Fruit fly (Drosophila melanogaster) whole organism, embryonic: ENCODE results near the gene CG10165.
A peak's percentile ranks its signal among the peaks of the same experiment; 100 is the strongest.

Source experiments
- Adf1 ChIP-seq: fragments of 200-800 bp; sonication (Bioruptor generic); IDR thresholded peaks from 2 replicates; pipeline ENCODE4 v1.3.6; 2022; ENCODE audit warnings: missing biosample characterization, missing genetic modification characterization
- BEAF-32 ChIP-seq: fragments of 200-800 bp; sonication (Bioruptor generic); optimal IDR thresholded peaks from 3 replicates; lab custom pipeline; 2017; ENCODE audit warnings: missing biosample characterization, missing genetic modification characterization, mild to moderate bottlenecking, moderate library complexity, missing genetic modification reagents
- Bgb ChIP-seq: fragments of 200-800 bp; sonication (Bioruptor generic); IDR thresholded peaks from 2 replicates; pipeline ENCODE4 v1.3.6; 2022; ENCODE audit warnings: missing biosample characterization, missing genetic modification characterization; ENCODE audit not compliant: partially characterized antibody
- CG10431 ChIP-seq: fragments of 200-800 bp; sonication (Bioruptor generic); optimal IDR thresholded peaks from 3 replicates; lab custom pipeline; 2018; ENCODE audit warnings: missing biosample characterization, mild to moderate bottlenecking, missing genetic modification characterization
- CG10959 ChIP-seq: fragments of 200-800 bp; sonication (Bioruptor generic); IDR thresholded peaks from 2 replicates; pipeline ENCODE4 v1.3.6; 2022; ENCODE audit warnings: missing biosample characterization, missing genetic modification characterization
- CG12104 ChIP-seq: fragments of 200-800 bp; sonication (Bioruptor generic); optimal IDR thresholded peaks from 3 replicates; lab custom pipeline; 2016; ENCODE audit warnings: missing biosample characterization, missing genetic modification characterization
- CG12744 ChIP-seq: fragments of 200-800 bp; sonication (Bioruptor generic); optimal IDR thresholded peaks from 2 replicates; lab custom pipeline; 2016; ENCODE audit warnings: missing biosample characterization, missing genetic modification characterization
- CG13775 ChIP-seq: fragments of 200-800 bp; sonication (Bioruptor generic); optimal IDR thresholded peaks from 3 replicates; lab custom pipeline; 2017; ENCODE audit warnings: missing biosample characterization, mild to moderate bottlenecking, missing genetic modification characterization
- CG15479 ChIP-seq: fragments of 200-800 bp; sonication (Bioruptor generic); optimal IDR thresholded peaks from 3 replicates; lab custom pipeline; 2019; ENCODE audit warnings: missing biosample characterization, mild to moderate bottlenecking, missing genetic modification characterization, moderate library complexity
- CG16813 ChIP-seq: fragments of 200-800 bp; sonication (Bioruptor generic); IDR thresholded peaks from 3 replicates; pipeline ENCODE4 v1.3.6; 2022; ENCODE audit warnings: missing biosample characterization, missing genetic modification characterization; ENCODE audit not compliant: partially characterized antibody
- CG17385 ChIP-seq: fragments of 200-800 bp; sonication (Bioruptor generic); optimal IDR thresholded peaks from 3 replicates; lab custom pipeline; 2018; ENCODE audit warnings: missing biosample characterization, mild to moderate bottlenecking, missing genetic modification characterization
- CG17802 ChIP-seq: fragments of 200-800 bp; sonication (Bioruptor generic); optimal IDR thresholded peaks from 2 replicates; lab custom pipeline; 2018; ENCODE audit warnings: missing biosample characterization, mild to moderate bottlenecking, missing genetic modification characterization, moderate library complexity
- CG17829 ChIP-seq: fragments of 200-800 bp; optimal IDR thresholded peaks from 2 replicates; lab custom pipeline; 2019; ENCODE audit warnings: missing biosample characterization, mild to moderate bottlenecking, missing genetic modification characterization, moderate library complexity
- CG33557 ChIP-seq: fragments of 200-800 bp; sonication (Bioruptor generic); optimal IDR thresholded peaks from 2 replicates; lab custom pipeline; 2019; ENCODE audit warnings: missing biosample characterization, mild to moderate bottlenecking, missing genetic modification characterization, moderate library complexity
- CG4617 ChIP-seq: fragments of 200-800 bp; sonication (Bioruptor generic); optimal IDR thresholded peaks from 3 replicates; lab custom pipeline; 2016; ENCODE audit warnings: missing biosample characterization, missing genetic modification characterization, borderline replicate concordance
- CG7372 ChIP-seq: fragments of 200-800 bp; sonication (Bioruptor generic); IDR thresholded peaks from 2 replicates; pipeline ENCODE4 v1.3.6; 2022; ENCODE audit warnings: missing biosample characterization, missing genetic modification characterization
- CG9609 ChIP-seq: fragments of 200-800 bp; sonication (Bioruptor generic); optimal IDR thresholded peaks from 3 replicates; lab custom pipeline; 2016; ENCODE audit warnings: missing biosample characterization, missing genetic modification characterization
- D ChIP-seq, 2 experiments: fragments of 200-800 bp in 1 of 2; fragments of >200 bp in 1 of 2; sonication (Bioruptor generic) in 1 of 2; optimal IDR thresholded peaks; 2 replicates in 1 of 2; 3 replicates in 1 of 2; lab custom pipeline; 2017; ENCODE audit warnings: mild to moderate bottlenecking in 1 of 2, missing biosample characterization in 1 of 2, missing genetic modification characterization in 1 of 2, missing genetic modification reagents in 1 of 2
- Ets65A ChIP-seq: fragments of 200-800 bp; sonication (Bioruptor generic); peaks from one replicate; lab custom pipeline; 2016; ENCODE audit warnings: missing biosample characterization, missing genetic modification characterization
- HmgD ChIP-seq: fragments of 200-800 bp; sonication (Bioruptor generic); optimal IDR thresholded peaks from 3 replicates; lab custom pipeline; 2016; ENCODE audit warnings: missing biosample characterization, missing genetic modification characterization
- HmgZ ChIP-seq: fragments of 200-800 bp; sonication (Bioruptor generic); optimal IDR thresholded peaks from 2 replicates; lab custom pipeline; 2018; ENCODE audit warnings: missing biosample characterization, mild to moderate bottlenecking, missing genetic modification characterization
- Med ChIP-seq: fragments of 200-800 bp; sonication (Bioruptor generic); peaks from one replicate; lab custom pipeline; 2016; ENCODE audit warnings: missing biosample characterization, missing genetic modification characterization, mild to moderate bottlenecking, inconsistent platforms, moderate library complexity
- Meics ChIP-seq: fragments of 200-800 bp; sonication (Bioruptor generic); optimal IDR thresholded peaks from 2 replicates; lab custom pipeline; 2017; ENCODE audit warnings: missing biosample characterization, mild to moderate bottlenecking, missing genetic modification characterization
- Opbp ChIP-seq: fragments of 200-800 bp; sonication (Bioruptor generic); IDR thresholded peaks from 3 replicates; pipeline ENCODE4 v1.3.6; 2022; ENCODE audit warnings: missing biosample characterization, missing genetic modification characterization; ENCODE audit not compliant: partially characterized antibody
- Sin3A ChIP-seq: fragments of >200 bp; optimal IDR thresholded peaks from 2 replicates; lab custom pipeline; 2018
- Xrp1 ChIP-seq: fragments of 200-800 bp; sonication (Bioruptor generic); IDR thresholded peaks from 2 replicates; pipeline ENCODE4 v1.3.6; 2022; ENCODE audit warnings: missing biosample characterization, missing genetic modification characterization
- cad ChIP-seq: fragments of >200 bp; optimal IDR thresholded peaks from 2 replicates; lab custom pipeline; 2017; ENCODE audit warnings: missing biosample characterization, missing genetic modification characterization
- cg ChIP-seq: fragments of 200-800 bp; sonication (Bioruptor generic); optimal IDR thresholded peaks from 3 replicates; lab custom pipeline; 2019; ENCODE audit warnings: missing biosample characterization, mild to moderate bottlenecking, missing genetic modification characterization, moderate library complexity
- chinmo ChIP-seq: fragments of 200-800 bp; sonication (Bioruptor generic); IDR thresholded peaks from 4 replicates; pipeline ENCODE4 v1.3.6; 2022; ENCODE audit warnings: missing biosample characterization, missing genetic modification characterization; ENCODE audit not compliant: partially characterized antibody
- da ChIP-seq: fragments of 200-800 bp; sonication (Bioruptor generic); optimal IDR thresholded peaks from 2 replicates; lab custom pipeline; 2016; ENCODE audit warnings: missing biosample characterization, missing genetic modification characterization
- gcm2 ChIP-seq: fragments of 200-800 bp; sonication (Bioruptor generic); optimal IDR thresholded peaks from 2 replicates; lab custom pipeline; 2016; ENCODE audit warnings: missing biosample characterization, missing genetic modification characterization
- gem ChIP-seq: fragments of 200-800 bp; sonication (Bioruptor generic); optimal IDR thresholded peaks from 2 replicates; lab custom pipeline; 2019; ENCODE audit warnings: missing biosample characterization, mild to moderate bottlenecking, missing genetic modification characterization, moderate library complexity
- kni ChIP-seq: fragments of 200-800 bp; sonication (Bioruptor generic); optimal IDR thresholded peaks from 3 replicates; lab custom pipeline; 2017; ENCODE audit warnings: mild to moderate bottlenecking, missing biosample characterization, missing genetic modification reagents, missing genetic modification characterization
- lilli ChIP-seq: fragments of 200-800 bp; sonication (Bioruptor generic); optimal IDR thresholded peaks from 3 replicates; lab custom pipeline; 2016; ENCODE audit warnings: missing biosample characterization, missing genetic modification characterization
- lola ChIP-seq, 3 experiments: fragments of >200 bp in 2 of 3; fragments of 200-800 bp in 1 of 3; sonication (Bioruptor generic) in 1 of 3; optimal IDR thresholded peaks; 2 replicates each; lab custom pipeline; 2017 to 2019; ENCODE audit warnings: missing biosample characterization in 3 of 3, missing genetic modification characterization in 3 of 3, mild to moderate bottlenecking in 1 of 3, moderate library complexity in 1 of 3
- nom ChIP-seq: fragments of 200-800 bp; sonication (Bioruptor generic); optimal IDR thresholded peaks from 2 replicates; lab custom pipeline; 2017; ENCODE audit warnings: missing biosample characterization, missing genetic modification characterization, mild to moderate bottlenecking, moderate library complexity, missing genetic modification reagents
- rib ChIP-seq: fragments of 200-800 bp; sonication (Bioruptor generic); IDR thresholded peaks from 2 replicates; pipeline ENCODE4 v1.3.6; 2022; ENCODE audit warnings: missing biosample characterization, missing genetic modification characterization
- scrt ChIP-seq: fragments of 200-800 bp; sonication (Bioruptor generic); optimal IDR thresholded peaks from 2 replicates; lab custom pipeline; 2018; ENCODE audit warnings: missing biosample characterization, mild to moderate bottlenecking, missing genetic modification characterization, moderate library complexity
- sens ChIP-seq: fragments of 200-800 bp; sonication (Bioruptor generic); peaks from one replicate; lab custom pipeline; 2016; ENCODE audit warnings: missing biosample characterization, missing genetic modification characterization
- sna ChIP-seq: fragments of 200-800 bp; sonication (Bioruptor generic); IDR thresholded peaks from 2 replicates; pipeline ENCODE4 v1.3.6; 2022; ENCODE audit warnings: missing biosample characterization, missing genetic modification characterization; ENCODE audit not compliant: partially characterized antibody
- vvl ChIP-seq: fragments of 200-800 bp; sonication (Bioruptor generic); IDR thresholded peaks from 2 replicates; pipeline ENCODE4 v1.3.6; 2022; ENCODE audit warnings: missing biosample characterization, missing genetic modification characterization
- wdn ChIP-seq: fragments of 200-800 bp; sonication (Bioruptor generic); IDR thresholded peaks from 2 replicates; pipeline ENCODE4 v1.3.6; 2022; ENCODE audit warnings: missing biosample characterization, missing genetic modification characterization
- wor ChIP-seq: fragments of 200-800 bp; sonication (Bioruptor generic); IDR thresholded peaks from 2 replicates; pipeline ENCODE4 v1.3.6; 2022; ENCODE audit warnings: missing biosample characterization, missing genetic modification characterization

Gene CG10165

dm6 chr2L:19572496-19573317, 42.6 kb upstream of the CG10165 start (continued):
- no peak for TF ChIP-seq CG16813 (GFP tag; lab: Robert Waterston, UW)

- TF ChIP-seq CG17829 (peak; percentile 39), gcm2 (GFP tag; lab: Kevin White, UChicago) (no peak), Adf1 (GFP tag; lab: Robert Waterston, UW) (peak; percentile 53; the same call in 1 of the 2 replicates), Med (GFP tag; lab: Kevin White, UChicago) (peak; percentile 83), wdn (GFP tag; lab: Robert Waterston, UW) (no peak), cad (GFP tag; lab: Kevin White, UChicago) (peak; percentile 48), sna (0 out of 2 replicates have a peak, but pooled peaks have one; percentile 37), D (optimal IDR thresholded peaks at IDR 0.05; lab: Kevin White, UChicago) (no peak), D (GFP tag; optimal IDR thresholded peaks at IDR 0.05; lab: Kevin White, UChicago) (no peak), da (no peak), Bgb (GFP tag; lab: Robert Waterston, UW) (no peak; the same call in 1 of the 2 replicates), CG12744 (GFP tag; lab: Kevin White, UChicago) (no peak), wor (no peak), CG7372 (GFP tag; lab: Robert Waterston, UW) (no peak), CG10959 (GFP tag; lab: Robert Waterston, UW) (no peak), Ets65A (GFP tag; lab: Kevin White, UChicago) (peak; percentile 55), scrt (GFP tag; lab: Kevin White, UChicago) (peak; percentile 40), HmgZ (tag; lab: Kevin White, UChicago) (peak; percentile 40), CG17385 (GFP tag; lab: Kevin White, UChicago) (peak; percentile 90), nom (peak; percentile 34), gem (tag; lab: Kevin White, UChicago) (no peak), Sin3A (lab: Kevin White, UChicago) (peak; percentile 19), CG15479 (GFP tag; lab: Kevin White, UChicago) (peak; percentile 94), CG17802 (tag; lab: Kevin White, UChicago) (no peak), rib (GFP tag; lab: Robert Waterston, UW) (peak; percentile 97), CG13775 (GFP tag; lab: Kevin White, UChicago) (no peak), lola (GFP tag; optimal IDR thresholded peaks at IDR 0.05; lab: Kevin White, UChicago) (peak in 1 of 3 experiments; percentile 66), Opbp (GFP tag; lab: Robert Waterston, UW) (peak; percentile 40; the same call in 1 of the 3 replicates), CG33557 (no peak), vvl (GFP tag; lab: Robert Waterston, UW) (peak; percentile 69), CG4617 (no peak), lilli (GFP tag; lab: Kevin White, UChicago) (no peak), HmgD (GFP tag; lab: Kevin White, UChicago) (peak; percentile 16), BEAF-32 (no peak), chinmo (GFP tag; lab: Robert Waterston, UW) (peak; percentile 97), CG10431 (peak; percentile 79), cg (GFP tag; lab: Kevin White, UChicago) (peak; percentile 98), Xrp1 (GFP tag; lab: Robert Waterston, UW) (peak; percentile 6; the same call in 1 of the 2 replicates), Meics (no peak), sens (peak; percentile 36), CG9609 (GFP tag; lab: Kevin White, UChicago) (no peak), CG12104 (GFP tag; lab: Kevin White, UChicago) (no peak), kni (GFP tag; lab: Kevin White, UChicago) (peak; percentile 90)
These were observed 41.7 kb upstream of the CG10165 start for dm6 chr2L:19571574-19572495.
